Worm (Caenorhabditis elegans): ENCODE measurements around the gene F53B3.6.
A peak's percentile ranks its signal among the peaks of the same experiment; 100 is the strongest.

The F53B3.6 gene

ce11 chrX:2852388-2852908 is 11.6 kb upstream of the F53B3.6 start, which contains the start of gene kin-29 (continued):
- TF ChIP-seq nhr-102 (tag; optimal IDR thresholded peaks at IDR 0.05) (peak; percentile 64), hlh-30 (tag; optimal IDR thresholded peaks at IDR 0.05; ENCODE audit: insufficient read depth) (peak; percentile 76), attf-4 (tag; optimal IDR thresholded peaks at IDR 0.05) (no peak), T26A8.4 (GFP tag; IDR thresholded peaks at IDR 0.05) (peak; percentile 82), zip-11 (GFP tag; IDR thresholded peaks at IDR 0.05) (no peak), vab-7 (GFP tag; IDR thresholded peaks at IDR 0.05) (peak; percentile 54; the same call in 1 of the 2 replicates), daf-19 (GFP tag; conservative IDR thresholded peaks at IDR 0.05) (no peak), dve-1 (tag; optimal IDR thresholded peaks at IDR 0.05; ENCODE audit: insufficient read depth) (peak; percentile 93), ctbp-1 (GFP tag; IDR thresholded peaks at IDR 0.05) (peak; percentile 89), lir-3 (tag; optimal IDR thresholded peaks at IDR 0.05) (no peak), nhr-10 (tag; optimal IDR thresholded peaks at IDR 0.05) (peak; percentile 82), mxl-2 (GFP tag; conservative IDR thresholded peaks at IDR 0.05) (no peak), lim-7 (GFP tag; IDR thresholded peaks at IDR 0.05) (no peak), nhr-42 (GFP tag; IDR thresholded peaks at IDR 0.05) (no peak), lin-13 (GFP tag; optimal IDR thresholded peaks at IDR 0.05) (peak; percentile 56), skn-1 (tag; optimal IDR thresholded peaks at IDR 0.05) (no peak), aly-2 (tag; optimal IDR thresholded peaks at IDR 0.05) (no peak), hmg-1.1 (GFP tag; IDR thresholded peaks at IDR 0.05) (peak; percentile 95), unc-62 (GFP tag; optimal IDR thresholded peaks at IDR 0.05 in 1 of 2) (peak in 1 of 2 experiments; percentile 99), unc-62 (tag; optimal IDR thresholded peaks at IDR 0.05) (no peak), hif-1 (tag; optimal IDR thresholded peaks at IDR 0.05) (peak; percentile 45 to 90), ceh-28 (tag; optimal IDR thresholded peaks at IDR 0.05) (peak; percentile 62), lin-39 (tag; optimal IDR thresholded peaks at IDR 0.05) (no peak), ceh-20 (GFP tag; IDR thresholded peaks at IDR 0.05) (0 out of 2 replicates have a peak, but pooled peaks have one; percentile 48), gei-8 (GFP tag; optimal IDR thresholded peaks at IDR 0.05) (peak; percentile 42), madf-5 (GFP tag; IDR thresholded peaks at IDR 0.05) (no peak), lin-38 (GFP tag; IDR thresholded peaks at IDR 0.05) (no peak; the same call in 1 of the 2 replicates), D1046.2 (GFP tag; IDR thresholded peaks at IDR 0.05) (no peak), daf-8 (GFP tag; IDR thresholded peaks at IDR 0.05) (no peak), zag-1 (tag; optimal IDR thresholded peaks at IDR 0.05) (no peak), tra-1 (GFP tag; IDR thresholded peaks at IDR 0.05) (peak; percentile 44; the same call in 1 of the 2 replicates), dpl-1 (GFP tag; optimal IDR thresholded peaks at IDR 0.05) (peak; percentile 39), saeg-2 (GFP tag; IDR thresholded peaks at IDR 0.05) (0 out of 2 replicates have a peak, but pooled peaks have one; percentile 40), ces-1 (GFP tag; optimal IDR thresholded peaks at IDR 0.05) (no peak), lin-1 (GFP tag; IDR thresholded peaks at IDR 0.05) (peak; percentile 37; the same call in 1 of the 2 replicates), dmd-9 (GFP tag; IDR thresholded peaks at IDR 0.05) (peak; percentile 62; the same call in 1 of the 2 replicates), nhr-77 (tag; optimal IDR thresholded peaks at IDR 0.05) (peak; percentile 67), mxl-3 (GFP tag; optimal IDR thresholded peaks at IDR 0.05) (peak; percentile 85), unc-39 (tag; optimal IDR thresholded peaks at IDR 0.05) (no peak), ztf-7 (tag; optimal IDR thresholded peaks at IDR 0.05) (peak; percentile 31), snpc-4 (tag; optimal IDR thresholded peaks at IDR 0.05) (no peak), daf-12 (tag; optimal IDR thresholded peaks at IDR 0.05) (no peak), ztf-11 (tag; optimal IDR thresholded peaks at IDR 0.05) (no peak), php-3 (GFP tag; IDR thresholded peaks at IDR 0.05) (peak; percentile 61), nhr-237 (tag; optimal IDR thresholded peaks at IDR 0.05) (peak; percentile 8), F44E2.7 (GFP tag; IDR thresholded peaks at IDR 0.05) (no peak), dmd-8 (GFP tag; IDR thresholded peaks at IDR 0.05) (no peak), pha-4 (GFP tag; IDR thresholded peaks at IDR 0.05) (peak; percentile 72), pha-4 (tag; optimal IDR thresholded peaks at IDR 0.05) (no peak), lsy-2 (tag; optimal IDR thresholded peaks at IDR 0.05) (peak; percentile 53 to 59), F10B5.3 (tag; optimal IDR thresholded peaks at IDR 0.05) (peak; percentile 46), egl-27 (tag; optimal IDR thresholded peaks at IDR 0.05) (no peak)
